Fruit fly (Drosophila melanogaster) ovary, adult (tissue): Measurements from ENCODE around the gene CG13795.
"Not testable (repeated sequence)": the region's sequence is repeated elsewhere in the genome, so short reads cannot be mapped to it uniquely, and the experiment has no call there.

ENCODE experiments used
- CG17801 ChIP-seq: fragments of 200-800 bp; optimal IDR thresholded peaks from 2 replicates; lab custom pipeline; 2019; ENCODE audit warnings: missing biosample characterization, mild to moderate bottlenecking, missing genetic modification characterization, moderate library complexity; ENCODE audit not compliant: partially characterized antibody

Gene CG13795

DNA sequence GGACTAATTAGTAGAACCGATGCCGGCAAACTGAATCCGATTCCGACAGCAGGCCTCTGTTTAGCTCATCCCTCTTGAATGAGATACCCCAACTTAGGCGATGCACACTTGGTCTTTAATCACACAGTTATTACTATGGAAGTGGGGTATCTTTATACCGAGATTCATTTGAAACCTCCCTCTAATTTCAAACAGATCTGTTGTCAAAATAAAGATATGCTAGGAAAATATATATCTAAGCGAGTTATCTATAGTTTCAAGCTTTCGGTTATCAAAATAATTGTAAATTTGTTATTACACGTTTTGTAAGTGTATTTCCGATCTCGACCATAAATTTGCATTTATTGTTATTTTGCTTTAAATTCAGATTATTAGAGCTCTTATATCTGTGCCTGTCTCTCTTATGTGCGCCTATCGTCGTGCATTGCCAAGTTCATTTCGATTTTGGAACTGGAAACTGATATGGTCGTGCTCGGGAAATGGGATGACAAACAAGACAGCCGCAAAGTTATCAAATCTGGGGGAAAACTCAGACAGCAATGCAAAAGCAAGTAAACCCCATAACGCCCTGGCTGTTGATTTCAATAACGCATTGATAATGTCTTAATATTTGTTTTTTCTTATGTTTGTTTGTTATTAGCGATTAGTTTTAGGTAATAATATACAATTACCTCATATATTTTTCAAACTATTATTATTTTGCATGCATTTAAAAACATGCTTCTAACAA, at the start of gene CG13795:
CG13795 (minus strand) TSS at position 31 of the 730 bp plus-strand sequence.
- TF ChIP-seq CG17801: no peak

DNA sequence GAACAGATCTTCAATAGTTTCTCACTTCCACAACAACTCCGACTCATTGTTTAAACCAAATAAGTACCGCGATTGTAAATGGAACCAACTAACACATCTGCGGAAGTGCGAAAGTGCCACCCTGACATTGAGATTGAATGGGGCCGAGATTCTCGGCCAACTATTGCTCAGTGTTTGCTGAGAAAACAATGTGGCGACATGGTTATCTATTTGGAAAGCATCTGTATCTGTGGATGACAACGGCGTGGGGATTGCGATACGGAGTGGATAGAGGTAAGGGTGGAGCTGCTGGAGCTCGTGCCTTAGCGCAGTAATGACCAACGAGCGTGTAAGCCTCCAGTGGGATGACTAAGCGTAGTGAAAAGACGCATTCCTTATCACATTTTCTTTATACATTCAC, 49.2 kb upstream of the CG13795 start:
- TF ChIP-seq CG17801: no peak

DNA sequence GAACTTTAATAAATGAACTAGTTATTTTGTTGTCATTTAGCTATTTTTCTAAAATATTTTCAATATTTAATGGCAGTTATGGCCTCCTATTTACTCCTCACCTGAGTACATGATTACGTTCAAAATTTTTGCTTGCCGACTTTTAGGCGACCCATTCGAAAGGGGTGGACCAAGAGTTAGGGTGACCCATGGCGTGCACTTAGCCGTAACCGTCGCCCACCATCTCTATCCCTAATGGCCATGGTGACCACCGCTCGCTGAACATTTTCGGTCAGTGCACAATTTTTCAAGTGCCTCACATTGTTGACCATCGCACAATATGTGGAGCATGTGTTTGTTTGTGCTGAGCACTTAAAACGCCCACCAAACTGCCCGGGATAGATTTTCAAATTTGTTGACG, 45.8 kb upstream of the CG13795 start:
- no peak for TF ChIP-seq CG17801

DNA sequence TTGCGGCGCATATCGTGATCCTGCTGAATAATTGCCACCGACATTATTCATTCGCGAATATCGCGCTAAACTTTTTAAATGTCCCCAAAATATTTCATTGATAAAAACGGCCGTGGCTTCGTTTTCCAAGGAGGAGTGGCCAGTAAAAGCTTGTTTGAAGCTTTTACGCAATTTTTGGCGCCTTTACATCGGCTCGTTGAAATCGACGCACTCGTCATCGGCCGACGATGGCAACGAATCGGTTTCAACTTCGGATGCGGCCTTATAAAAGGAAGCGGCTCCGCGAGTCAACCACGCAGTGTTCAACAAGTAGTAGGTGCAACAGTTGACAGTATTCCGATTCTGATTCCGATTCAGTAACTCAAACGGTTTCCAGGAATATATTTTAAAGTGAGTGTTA, 41.2 kb upstream of the CG13795 start, which contains the start of gene CG7191:
CG7191 (plus strand) TSS at position 301 of the 400 bp plus-strand sequence.
- TF ChIP-seq CG17801: no peak

DNA sequence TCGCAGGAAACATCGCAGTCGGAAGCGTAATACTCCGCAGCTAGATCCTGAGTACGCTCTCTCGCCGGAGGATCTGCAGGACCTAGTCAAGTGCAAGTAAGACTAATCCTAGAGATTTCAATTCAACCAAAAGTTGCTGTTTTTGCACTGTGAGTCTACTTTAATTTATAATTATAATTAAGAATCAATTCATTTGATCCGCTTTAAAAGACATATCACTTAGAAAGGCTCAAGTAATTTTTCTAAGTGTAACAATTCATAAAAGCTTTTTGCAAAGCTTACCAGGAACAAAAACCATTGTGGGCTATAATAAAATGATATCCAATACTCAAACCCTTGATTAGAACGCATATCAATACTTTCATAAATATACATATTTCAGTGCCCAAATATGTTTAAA, 30.7 kb upstream of the CG13795 start:
- TF ChIP-seq CG17801: no peak

DNA sequence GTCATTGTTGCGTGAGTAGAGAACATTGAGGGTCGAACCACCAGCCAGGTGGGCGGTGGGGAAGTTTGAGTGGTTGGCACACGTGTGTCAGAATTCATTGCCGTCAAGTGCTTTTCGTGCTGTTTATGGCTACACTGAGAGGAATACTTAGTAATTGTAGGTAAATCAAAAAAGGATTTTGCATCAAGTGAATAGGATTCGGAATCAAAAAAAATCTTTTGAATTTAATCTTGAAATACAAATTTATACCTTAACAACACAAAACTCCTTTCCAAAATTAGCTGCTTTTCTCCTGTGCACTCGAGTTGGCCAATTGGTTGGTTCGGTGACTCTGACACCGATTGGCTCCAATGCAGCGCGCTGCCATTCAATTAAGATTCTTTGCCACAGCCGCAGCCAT, 28.4 kb upstream of the CG13795 start:
- no peak for TF ChIP-seq CG17801

DNA sequence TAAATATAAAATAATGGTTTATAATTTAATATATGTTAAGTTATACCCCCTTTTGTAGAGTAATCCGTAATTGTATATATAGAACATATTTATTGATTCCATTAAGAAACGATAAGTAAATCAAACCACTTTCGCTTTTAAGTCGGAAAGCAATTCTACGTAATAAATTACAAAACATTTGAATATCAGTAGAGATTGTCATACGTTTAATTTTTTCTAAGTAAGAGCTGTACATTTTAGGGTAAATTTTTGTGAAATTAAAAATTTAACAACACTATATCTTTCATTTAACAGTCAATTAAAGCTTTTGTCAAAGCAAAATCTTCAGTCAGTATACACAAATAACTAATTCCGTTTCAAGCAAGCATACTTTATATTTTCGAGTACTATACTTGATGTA, 27.8 kb upstream of the CG13795 start, which contains the start of gene CG46025:
CG46025 (plus strand) TSS at position 301 of the 400 bp plus-strand sequence.
- no peak for TF ChIP-seq CG17801

DNA sequence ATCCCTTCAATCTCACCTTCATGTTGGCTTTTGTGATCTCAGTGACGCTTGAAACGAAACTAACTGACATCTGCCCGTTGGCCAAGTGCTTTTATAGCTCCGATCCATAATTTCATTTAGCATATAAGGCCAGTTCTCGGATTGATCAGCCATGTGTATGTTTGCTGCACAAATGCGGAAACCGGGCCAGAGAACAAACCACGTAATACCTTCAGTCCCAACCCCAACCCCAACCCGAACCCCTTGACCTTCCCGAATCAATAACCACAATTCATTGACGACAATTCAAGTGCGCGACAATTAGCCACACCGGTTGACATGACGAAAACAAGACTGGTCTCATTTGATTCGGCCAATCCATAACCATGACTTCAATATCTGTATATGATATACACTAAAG, 27.0 kb upstream of the CG13795 start, which contains the start of gene CG7203:
CG7203 (minus strand) TSS at position 101 of the 400 bp plus-strand sequence.
- TF ChIP-seq CG17801: no peak

DNA sequence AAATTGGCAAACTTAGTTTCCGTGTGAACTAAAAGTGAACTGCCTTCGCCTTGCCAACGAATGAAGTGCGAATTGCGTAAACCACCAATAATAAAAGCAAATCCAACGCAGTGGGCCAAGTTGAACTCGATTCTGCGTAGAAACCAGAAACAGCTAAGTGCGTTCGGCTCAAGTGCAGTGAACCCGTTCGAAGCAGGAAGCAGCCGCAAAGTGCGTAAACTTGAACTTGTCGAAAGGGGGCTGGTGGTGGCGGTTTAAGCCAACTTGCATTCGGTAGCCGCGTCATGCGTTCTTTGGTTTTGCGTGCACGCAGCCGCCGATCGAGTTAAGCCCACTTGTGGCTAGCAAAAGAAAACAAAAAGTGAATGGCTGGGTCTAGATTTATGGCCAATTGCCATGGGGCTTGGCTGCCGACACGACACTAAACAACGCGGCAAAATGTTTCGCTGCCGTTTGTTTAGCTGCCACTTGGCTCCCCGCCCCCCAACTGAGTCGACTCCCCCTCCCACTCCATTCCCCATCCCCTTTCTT, 24.6 kb upstream of the CG13795 start:
- TF ChIP-seq CG17801: no peak

DNA sequence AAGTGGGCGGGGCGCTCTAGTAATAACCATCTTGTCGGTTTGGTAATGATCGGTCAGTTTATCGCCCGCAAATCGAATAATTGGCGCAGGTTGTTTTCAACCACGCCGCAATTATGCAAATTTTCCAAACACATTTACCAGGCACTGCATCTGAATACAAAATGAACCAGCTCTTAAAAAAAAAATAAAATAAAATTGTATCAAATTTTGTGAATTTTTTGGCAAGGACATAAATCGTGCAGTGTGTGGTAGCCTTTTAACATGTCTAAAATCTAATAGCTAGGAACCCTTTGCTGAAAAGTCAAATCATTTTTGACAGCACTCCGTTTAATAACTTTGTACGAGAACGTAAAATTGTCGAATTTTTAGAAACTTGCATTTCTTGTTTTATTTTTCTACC, 20.9 kb upstream of the CG13795 start, which contains the start of gene ATPsynGL:
ATPsynGL (plus strand) TSS at position 301 of the 400 bp plus-strand sequence.
- TF ChIP-seq CG17801: no peak

DNA sequence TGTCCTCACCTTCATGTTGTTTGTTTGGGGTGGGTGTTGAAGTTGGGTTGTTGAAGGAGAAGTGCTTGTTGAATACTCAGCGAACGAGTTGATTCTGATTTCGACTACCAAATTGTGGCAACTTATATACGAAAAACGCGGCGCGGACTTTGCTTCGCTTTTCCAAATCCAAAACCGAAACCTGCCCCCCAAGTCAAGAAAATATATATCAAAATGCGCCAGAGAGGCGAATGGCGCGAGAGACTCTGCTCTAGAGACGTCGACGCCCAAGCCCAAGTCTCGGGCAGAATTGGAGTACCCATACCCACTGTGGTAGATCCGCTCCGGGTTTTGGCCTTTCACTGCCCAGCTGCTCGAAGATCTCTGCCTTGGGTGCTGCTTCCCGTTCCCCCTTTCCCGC, 18.6 kb upstream of the CG13795 start, which contains the start of gene CG7214:
CG7214 (minus strand) TSS at position 101 of the 400 bp plus-strand sequence.
- no peak for TF ChIP-seq CG17801

DNA sequence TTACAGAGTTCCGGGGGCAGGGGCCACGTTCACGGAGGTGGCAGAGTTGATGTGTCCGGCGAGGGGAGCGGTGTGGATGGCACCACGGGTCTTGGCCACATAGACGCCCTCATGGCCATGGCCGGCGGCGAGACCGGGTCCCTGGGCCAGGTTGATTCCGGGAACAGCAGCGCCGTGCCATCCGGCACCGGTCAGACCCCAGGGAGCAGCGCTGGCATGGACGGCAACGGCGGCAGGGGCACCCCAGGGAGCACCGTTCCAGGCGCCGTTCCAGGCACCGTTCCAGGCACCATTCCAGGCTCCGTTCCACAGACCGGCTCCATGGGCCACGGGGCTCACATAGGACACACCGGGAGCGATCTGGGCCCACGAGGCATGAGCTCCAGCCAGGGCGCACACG, 18.1 kb upstream of the CG13795 start:
- no peak for TF ChIP-seq CG17801

DNA sequence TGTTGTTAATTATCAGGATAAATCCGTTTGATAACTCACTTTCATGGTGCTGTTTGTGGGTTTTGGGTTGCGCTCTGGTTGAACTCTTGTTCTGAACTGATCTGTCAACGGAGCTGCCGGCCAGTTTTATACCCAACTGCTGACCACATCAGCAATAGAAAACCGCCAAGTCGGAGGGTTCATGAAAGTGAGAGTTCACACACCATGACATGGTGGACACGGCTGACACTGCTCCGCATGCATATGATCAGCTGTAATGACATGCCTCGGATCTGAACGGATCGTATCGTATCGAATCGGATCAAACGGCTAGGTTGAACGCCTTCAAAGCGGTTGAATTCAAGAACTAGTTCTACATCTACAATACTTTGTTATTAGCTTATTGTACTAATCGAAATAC, 15.3 kb upstream of the CG13795 start, which contains the start of gene Acp1:
Acp1 (minus strand) TSS at position 101 of the 400 bp plus-strand sequence.
- no peak for TF ChIP-seq CG17801

DNA sequence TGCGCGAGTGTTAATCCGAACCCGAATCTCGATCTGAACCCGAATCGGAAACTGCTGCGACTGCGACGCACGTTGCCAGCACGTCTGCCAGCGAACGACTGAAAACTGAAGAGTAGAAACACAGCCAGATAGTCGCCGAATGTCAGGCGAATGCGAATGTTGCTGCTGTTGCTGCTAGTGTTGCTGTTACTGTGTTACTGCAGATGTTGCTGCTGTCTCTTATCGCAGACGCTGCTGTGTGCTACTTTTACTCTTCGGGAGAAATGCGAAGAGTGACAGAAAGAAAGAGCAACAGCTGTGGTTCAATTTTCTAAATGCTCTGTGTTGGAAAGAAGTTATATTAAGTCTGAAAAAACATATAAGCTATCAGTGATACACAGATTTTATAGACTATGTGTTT, 12.6 kb upstream of the CG13795 start, which contains the start of gene CG31904:
CG31904 (minus strand) TSS at position 101 of the 400 bp plus-strand sequence.
- not testable (repeated sequence) for TF ChIP-seq CG17801

DNA sequence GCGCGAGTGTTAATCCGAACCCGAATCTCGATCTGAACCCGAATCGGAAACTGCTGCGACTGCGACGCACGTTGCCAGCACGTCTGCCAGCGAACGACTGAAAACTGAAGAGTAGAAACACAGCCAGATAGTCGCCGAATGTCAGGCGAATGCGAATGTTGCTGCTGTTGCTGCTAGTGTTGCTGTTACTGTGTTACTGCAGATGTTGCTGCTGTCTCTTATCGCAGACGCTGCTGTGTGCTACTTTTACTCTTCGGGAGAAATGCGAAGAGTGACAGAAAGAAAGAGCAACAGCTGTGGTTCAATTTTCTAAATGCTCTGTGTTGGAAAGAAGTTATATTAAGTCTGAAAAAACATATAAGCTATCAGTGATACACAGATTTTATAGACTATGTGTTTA, 6.5 kb upstream of the CG13795 start, which contains the start of gene CG13796:
CG13796 (minus strand) TSS at position 101 of the 400 bp plus-strand sequence.
- not testable (repeated sequence) for TF ChIP-seq CG17801

DNA sequence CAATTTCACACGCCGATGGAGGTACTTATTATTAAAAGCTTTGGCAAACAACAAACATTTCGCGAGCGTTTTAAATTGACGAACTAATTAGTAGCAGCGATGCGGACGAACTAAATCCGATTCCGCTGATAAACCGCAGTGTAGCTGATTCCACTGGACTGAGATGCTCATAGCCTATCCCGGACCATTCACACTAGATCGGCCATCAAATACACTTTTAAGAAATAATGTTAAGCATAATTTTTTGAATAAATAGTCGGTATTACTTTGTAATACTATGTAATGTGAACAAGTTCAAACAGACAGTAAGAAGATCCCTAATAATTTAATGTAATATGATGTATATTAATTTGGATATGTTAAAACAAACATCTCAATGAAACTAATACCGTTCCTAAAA, 3.4 kb downstream of the CG13795 start, which contains the start of gene CG13794:
CG13794 (minus strand) TSS at position 101 of the 400 bp plus-strand sequence.
- no peak for TF ChIP-seq CG17801

DNA sequence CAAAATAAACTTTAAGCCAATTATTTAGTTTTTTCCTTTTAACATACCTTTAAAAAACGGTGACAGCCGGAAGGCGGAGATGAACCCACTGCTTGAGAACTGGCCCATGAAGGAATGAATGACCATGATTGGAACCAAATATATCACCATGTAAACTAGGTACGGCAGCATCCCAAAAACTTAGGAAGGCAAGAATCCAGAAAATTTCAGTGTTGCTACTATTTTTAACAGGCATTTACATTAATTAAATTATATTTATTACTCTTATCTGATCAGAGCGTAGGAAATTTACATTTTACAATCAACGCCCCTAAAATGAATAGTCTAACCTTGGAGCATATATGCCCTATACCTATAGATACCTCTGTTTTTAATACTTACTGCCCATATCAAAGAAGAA, 4.0 kb downstream of the CG13795 start:
- TF ChIP-seq CG17801: no peak

DNA sequence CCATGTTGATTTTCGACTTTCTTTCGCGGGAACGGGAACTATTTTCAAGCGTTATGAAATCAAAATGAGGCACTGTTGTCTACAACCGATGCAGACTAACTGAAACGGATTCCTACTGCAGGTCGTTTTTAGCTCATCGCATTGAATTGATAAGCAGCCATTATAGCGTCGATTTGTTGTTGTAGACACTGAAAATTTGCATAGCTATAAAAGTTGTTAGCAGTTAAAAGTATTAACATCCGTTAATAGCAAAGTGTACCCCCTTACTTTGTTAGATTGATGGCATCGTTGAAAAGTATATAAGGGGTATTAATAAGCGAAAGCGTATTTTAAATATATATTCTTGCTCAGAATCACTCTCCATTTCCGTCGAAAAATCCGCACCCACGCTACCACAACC, 6.7 kb downstream of the CG13795 start, which contains the start of gene CG13793:
CG13793 (minus strand) TSS at position 101 of the 400 bp plus-strand sequence.
- TF ChIP-seq CG17801: no peak
